Worm (Caenorhabditis elegans) whole organism, early embryonic: Measurements from ENCODE around the gene dib-1.

ENCODE experiments used
- ama-1 ChIP-seq: fragments of 150-350 bp; optimal IDR thresholded peaks from 2 replicates; lab custom pipeline; 2014
- hmbx-1 ChIP-seq: sonication (generic microtip); optimal IDR thresholded peaks from 2 replicates; lab custom pipeline; 2016; ENCODE audit warnings: mild to moderate bottlenecking, missing genetic modification characterization, missing compliant biosample characterization

DNA sequence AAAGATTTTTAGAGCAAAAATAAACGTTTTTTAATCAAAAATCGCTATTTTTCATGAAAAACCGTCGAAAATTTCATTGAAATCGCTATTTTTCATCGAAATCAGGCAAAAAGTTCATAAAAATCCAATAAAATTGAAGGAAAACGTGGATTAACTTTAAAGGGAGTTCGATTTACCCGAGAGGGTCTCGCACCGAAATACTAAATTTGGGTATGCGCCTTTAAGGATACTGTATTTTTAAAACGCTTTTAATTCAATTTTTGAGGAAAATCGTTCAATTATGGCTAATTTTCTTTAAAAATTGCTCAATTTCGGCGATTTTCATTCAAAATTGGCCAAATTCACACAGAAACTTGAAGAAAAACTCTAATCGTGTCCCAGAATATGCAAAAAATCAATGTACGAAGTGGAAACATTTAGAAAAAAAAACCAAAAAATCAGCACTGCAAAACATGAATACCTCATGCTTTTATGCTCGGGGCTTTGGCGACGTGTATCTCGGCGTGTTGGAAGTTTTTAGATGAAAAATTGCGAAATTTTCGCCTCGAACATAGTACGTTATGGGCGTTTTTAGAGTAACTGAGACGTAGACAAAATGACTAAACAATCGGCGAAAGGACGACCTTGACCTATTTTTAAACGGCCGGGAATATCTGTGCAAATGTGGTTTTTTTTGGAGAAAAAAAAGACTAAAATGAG is 2.3 kb downstream of the dib-1 start:
- TF ChIP-seq hmbx-1 (tag; lab: Kevin White, UChicago) = no peak
- TF ChIP-seq ama-1 (lab: Kevin White, UChicago) = no peak
